Fruit fly (Drosophila melanogaster) whole organism: Measurements from ENCODE around the gene Ilp1.

Experiments
- pan ChIP-seq: fragments of >200 bp; optimal IDR thresholded peaks from 2 replicates; lab custom pipeline; 2017
- usp ChIP-seq: fragments of >200 bp; optimal IDR thresholded peaks from 2 replicates; lab custom pipeline; 2017; ENCODE audit warnings: missing biosample characterization, missing genetic modification characterization, mixed read lengths

- TF ChIP-seq usp (GFP tag; lab: Kevin White, UChicago) (no peak), pan (lab: Kevin White, UChicago) (no peak)
Observed at dm6 chr3L:9814621-9815020, 16.4 kb downstream of the Ilp1 start.
